Worm (Caenorhabditis elegans) whole organism, mixed stage, embryonic: Measurements from ENCODE around the gene set-24.
"Not testable (repeated sequence)": the region's sequence is repeated elsewhere in the genome, so short reads cannot be mapped to it uniquely, and the experiment has no call there.

ENCODE experiments used
- M03D4.4 ChIP-seq: sonication (generic microtip); optimal IDR thresholded peaks from 2 replicates; lab custom pipeline; 2017; ENCODE audit warnings: mild to moderate bottlenecking, missing genetic modification characterization, missing compliant biosample characterization
- bed-3 ChIP-seq: fragments of 200-800 bp; sonication (Bioruptor generic); optimal IDR thresholded peaks from 3 replicates; lab custom pipeline; 2018; ENCODE audit warnings: mild to moderate bottlenecking, missing genetic modification characterization, moderate library complexity, missing compliant biosample characterization
- blmp-1 ChIP-seq: fragments of 150-350 bp; optimal IDR thresholded peaks from 2 replicates; lab custom pipeline; 2014; ENCODE audit warnings: missing biosample characterization, missing genetic modification characterization
- ceh-39 ChIP-seq: fragments of 150-350 bp; optimal IDR thresholded peaks from 2 replicates; lab custom pipeline; 2014; ENCODE audit warnings: missing biosample characterization, missing genetic modification characterization
- ces-1 ChIP-seq: fragments of 150-350 bp; optimal IDR thresholded peaks from 2 replicates; lab custom pipeline; 2014; ENCODE audit warnings: missing biosample characterization, missing genetic modification reagents, missing genetic modification characterization
- cnd-1 ChIP-seq: fragments of 200-800 bp; sonication (Bioruptor generic); optimal IDR thresholded peaks from 2 replicates; lab custom pipeline; 2018; ENCODE audit warnings: mild to moderate bottlenecking, missing genetic modification characterization, missing compliant biosample characterization
- drap-1 ChIP-seq: fragments of 200-800 bp; sonication (Bioruptor generic); optimal IDR thresholded peaks from 3 replicates; lab custom pipeline; 2018; ENCODE audit warnings: mild to moderate bottlenecking, missing genetic modification characterization, missing compliant biosample characterization
- elt-1 ChIP-seq: sonication (generic microtip); optimal IDR thresholded peaks from 2 replicates; lab custom pipeline; 2017; ENCODE audit warnings: missing genetic modification characterization, mild to moderate bottlenecking, missing compliant biosample characterization, antibody characterized with exemption, moderate library complexity, borderline replicate concordance; ENCODE audit not compliant: insufficient read depth
- elt-3 ChIP-seq: fragments of 150-350 bp; optimal IDR thresholded peaks from 2 replicates; lab custom pipeline; 2014; ENCODE audit warnings: missing biosample characterization, missing genetic modification characterization
- flh-1 ChIP-seq: fragments of 200-800 bp; sonication (Bioruptor generic); optimal IDR thresholded peaks from 2 replicates; lab custom pipeline; 2018; ENCODE audit warnings: mild to moderate bottlenecking, missing genetic modification characterization, moderate library complexity, missing compliant biosample characterization
- ham-2 ChIP-seq: fragments of 200-800 bp; sonication (Bioruptor generic); optimal IDR thresholded peaks from 2 replicates; lab custom pipeline; 2018; ENCODE audit warnings: mild to moderate bottlenecking, missing genetic modification characterization, missing compliant biosample characterization
- hlh-1 ChIP-seq: fragments of 150-350 bp; optimal IDR thresholded peaks from 2 replicates; lab custom pipeline; 2014; ENCODE audit warnings: missing biosample characterization, missing genetic modification reagents, missing genetic modification characterization
- lin-13 ChIP-seq: fragments of 150-350 bp; optimal IDR thresholded peaks from 2 replicates; lab custom pipeline; 2014; ENCODE audit warnings: missing biosample characterization, missing genetic modification characterization
- lin-32 ChIP-seq: fragments of 200-800 bp; sonication (Bioruptor generic); optimal IDR thresholded peaks from 2 replicates; lab custom pipeline; 2018; ENCODE audit warnings: mild to moderate bottlenecking, missing genetic modification characterization, missing compliant biosample characterization
- lsy-2 ChIP-seq: fragments of 150-350 bp; optimal IDR thresholded peaks from 2 replicates; lab custom pipeline; 2014; ENCODE audit warnings: missing biosample characterization, missing genetic modification characterization
- mab-5 ChIP-seq: fragments of 150-350 bp; optimal IDR thresholded peaks from 2 replicates; lab custom pipeline; 2014; ENCODE audit warnings: missing biosample characterization, missing genetic modification characterization
- mls-2 ChIP-seq: sonication (generic microtip); optimal IDR thresholded peaks from 2 replicates; lab custom pipeline; 2016; ENCODE audit warnings: mild to moderate bottlenecking, missing genetic modification characterization, moderate library complexity, missing compliant biosample characterization
- nhr-2 ChIP-seq: fragments of 150-350 bp; optimal IDR thresholded peaks from 2 replicates; lab custom pipeline; 2014; ENCODE audit warnings: missing biosample characterization, missing genetic modification characterization
- nhr-237 ChIP-seq: fragments of 150-350 bp; optimal IDR thresholded peaks from 2 replicates; lab custom pipeline; 2014; ENCODE audit warnings: missing biosample characterization, missing genetic modification characterization
- nhr-28 ChIP-seq: fragments of 150-350 bp; optimal IDR thresholded peaks from 2 replicates; lab custom pipeline; 2014; ENCODE audit warnings: missing biosample characterization, missing genetic modification characterization
- nhr-76 ChIP-seq: sonication (generic microtip); optimal IDR thresholded peaks from 2 replicates; lab custom pipeline; 2017; ENCODE audit warnings: missing biosample characterization, missing genetic modification characterization
- pha-4 ChIP-seq: fragments of 150-350 bp; optimal IDR thresholded peaks from 2 replicates; lab custom pipeline; 2018; ENCODE audit warnings: missing biosample characterization, missing genetic modification reagents, missing genetic modification characterization
- sem-2 ChIP-seq: fragments of 200-800 bp; sonication (Bioruptor generic); optimal IDR thresholded peaks from 2 replicates; lab custom pipeline; 2018; ENCODE audit warnings: mild to moderate bottlenecking, missing genetic modification characterization, missing compliant biosample characterization
- sptf-1 ChIP-seq: sonication (generic microtip); optimal IDR thresholded peaks from 2 replicates; lab custom pipeline; 2017; ENCODE audit warnings: mild to moderate bottlenecking, missing genetic modification characterization, moderate library complexity, missing compliant biosample characterization
- unc-120 ChIP-seq: sonication (generic microtip); optimal IDR thresholded peaks from 2 replicates; lab custom pipeline; 2017; ENCODE audit warnings: missing genetic modification characterization, missing compliant biosample characterization; ENCODE audit not compliant: poor library complexity, severe bottlenecking
- unc-62 ChIP-seq: fragments of 150-350 bp; optimal IDR thresholded peaks from 2 replicates; lab custom pipeline; 2014; ENCODE audit warnings: missing biosample characterization, missing genetic modification reagents, missing genetic modification characterization
- zip-8 ChIP-seq: fragments of 150-350 bp; optimal IDR thresholded peaks from 2 replicates; lab custom pipeline; 2014; ENCODE audit warnings: missing biosample characterization, missing genetic modification characterization
- ztf-11 ChIP-seq: fragments of 150-350 bp; optimal IDR thresholded peaks from 2 replicates; lab custom pipeline; 2014; ENCODE audit warnings: missing biosample characterization, missing genetic modification characterization

The set-24 gene

ce11 chrII:12164539-12164938, 33.8 kb upstream of the set-24 start, which contains the start of gene Y57A10A.8:
Gene Y57A10A.8 (plus strand): TSS chrII:12164839.
- not testable (repeated sequence) for TF ChIP-seq lin-13; nhr-76 (tag; lab: Kevin White, UChicago); mab-5 (tag; lab: Kevin White, UChicago)

- TF ChIP-seq drap-1 (GFP tag; lab: Kevin White, UChicago): no peak
- peak; percentile 19 for TF ChIP-seq lsy-2
Measured at ce11 chrII:12162997-12163396, 32.2 kb upstream of the set-24 start.

ce11 chrII:12154186-12154585, 23.4 kb upstream of the set-24 start, which contains the start of gene Y57A10A.5:
Gene Y57A10A.5 (plus strand): TSS chrII:12154486.
- not testable (repeated sequence) for TF ChIP-seq elt-1 (tag; lab: Kevin White, UChicago); lin-32; drap-1 (GFP tag; lab: Kevin White, UChicago)
- TF ChIP-seq, all 35 proteins: peak for 0; not testable (repeated sequence) for 35

- not testable (repeated sequence) for TF ChIP-seq elt-3, zip-8, ztf-11 (tag; lab: Kevin White, UChicago)
Measured at ce11 chrII:12151640-12152039, 20.9 kb upstream of the set-24 start, which contains the start of gene Y57A10A.4. Gene Y57A10A.4 (plus strand): TSS chrII:12151940.

ce11 chrII:12150227-12150626, 19.5 kb upstream of the set-24 start:
- no peak for TF ChIP-seq blmp-1 (tag; lab: Kevin White, UChicago)
- peak; percentile 32 for TF ChIP-seq zip-8 (tag; lab: Kevin White, UChicago)
- no peak for TF ChIP-seq hlh-1 (tag; lab: Kevin White, UChicago)
- no peak for TF ChIP-seq nhr-28
- TF ChIP-seq, all 35 proteins: peak for 1

ce11 chrII:12147331-12147730, 16.6 kb upstream of the set-24 start, which contains the start of gene Y57A10A.2:
Gene Y57A10A.2 (plus strand): TSS chrII:12147631.
- no peak for TF ChIP-seq elt-1 (tag; lab: Kevin White, UChicago)
- TF ChIP-seq elt-3 (tag; lab: Kevin White, UChicago): no peak
- TF ChIP-seq unc-62 (GFP tag; lab: Kevin White, UChicago): no peak
- TF ChIP-seq unc-120 (tag; lab: Kevin White, UChicago): no peak
- no peak for TF ChIP-seq flh-1
- TF ChIP-seq nhr-237 (tag; lab: Kevin White, UChicago): no peak
- no peak for TF ChIP-seq drap-1 (GFP tag; lab: Kevin White, UChicago)
- no peak for TF ChIP-seq ces-1 (GFP tag; lab: Kevin White, UChicago)
- TF ChIP-seq ham-2 (GFP tag; lab: Kevin White, UChicago): no peak
- no peak for TF ChIP-seq cnd-1 (tag; lab: Kevin White, UChicago)
- TF ChIP-seq sptf-1 (tag; lab: Kevin White, UChicago): no peak
- TF ChIP-seq M03D4.4 (tag; lab: Kevin White, UChicago): no peak
- TF ChIP-seq ceh-39: no peak
- no peak for TF ChIP-seq nhr-2 (tag; lab: Kevin White, UChicago)
- no peak for TF ChIP-seq mls-2 (tag; lab: Kevin White, UChicago)

ce11 chrII:12143558-12143957, 12.8 kb upstream of the set-24 start:
- TF ChIP-seq elt-3 (tag; lab: Kevin White, UChicago): no peak
- TF ChIP-seq, all 35 proteins: peak for 0

ce11 chrII:12137983-12138382, 7.2 kb upstream of the set-24 start:
- TF ChIP-seq sptf-1 (tag; lab: Kevin White, UChicago) (no peak), flh-1 (no peak), cnd-1 (tag; lab: Kevin White, UChicago) (no peak), blmp-1 (tag; lab: Kevin White, UChicago) (no peak), hlh-1 (tag; lab: Kevin White, UChicago) (no peak), sem-2 (GFP tag; lab: Kevin White, UChicago) (no peak), ces-1 (GFP tag; lab: Kevin White, UChicago) (no peak), unc-62 (GFP tag; lab: Kevin White, UChicago) (no peak), unc-120 (tag; lab: Kevin White, UChicago) (no peak), mab-5 (tag; lab: Kevin White, UChicago) (no peak), nhr-76 (tag; lab: Kevin White, UChicago) (no peak), drap-1 (GFP tag; lab: Kevin White, UChicago) (no peak), zip-8 (tag; lab: Kevin White, UChicago) (no peak), pha-4 (tag; lab: Kevin White, UChicago) (no peak), bed-3 (no peak), elt-1 (tag; lab: Kevin White, UChicago) (no peak), nhr-237 (tag; lab: Kevin White, UChicago) (no peak)
